Fruit fly (Drosophila melanogaster): Measurements from ENCODE around the gene Vps53.

dm6 chr2L:4361438-4361975, 24.4 kb downstream of the Vps53 start, which contains the start of gene Traf4:
- TF ChIP-seq EcR (GFP tag; optimal IDR thresholded peaks at IDR 0.05) = no peak
- no peak for TF ChIP-seq psq (optimal IDR thresholded peaks at IDR 0.05)
- no peak for TF ChIP-seq CG8478 (optimal IDR thresholded peaks at IDR 0.05)
- no peak for TF ChIP-seq pan (optimal IDR thresholded peaks at IDR 0.05)
- TF ChIP-seq Dll (optimal IDR thresholded peaks at IDR 0.05) = no peak

Measured in whole organism.